Worm (Caenorhabditis elegans): ENCODE results near the gene K07E3.1.

- TF ChIP-seq fkh-10 (GFP tag; optimal IDR thresholded peaks at IDR 0.05) (no peak), ZK546.5 (tag; optimal IDR thresholded peaks at IDR 0.05) (no peak), elt-1 (tag; optimal IDR thresholded peaks at IDR 0.05) (no peak), sea-2 (GFP tag; optimal IDR thresholded peaks at IDR 0.05) (no peak), lsy-12 (tag; optimal IDR thresholded peaks at IDR 0.05) (no peak), tbx-2 (tag; optimal IDR thresholded peaks at IDR 0.05) (no peak), ceh-82 (tag; optimal IDR thresholded peaks at IDR 0.05) (no peak), zag-1 (tag; optimal IDR thresholded peaks at IDR 0.05) (no peak), nhr-11 (tag; optimal IDR thresholded peaks at IDR 0.05) (no peak)
These were observed 26.9 kb upstream of the K07E3.1 start for ce11 chrX:8083330-8083729.
